Fruit fly (Drosophila melanogaster) whole organism, embryonic: ENCODE measurements around the gene Elal.

Experiments
- ATbp ChIP-seq: fragments of 200-800 bp; sonication (Bioruptor generic); optimal IDR thresholded peaks from 2 replicates; lab custom pipeline; 2017; ENCODE audit warnings: missing biosample characterization, mild to moderate bottlenecking, missing genetic modification characterization, missing genetic modification reagents
- Aef1 ChIP-seq: fragments of 200-800 bp; sonication (Bioruptor generic); IDR thresholded peaks from 3 replicates; pipeline ENCODE4 v1.3.6; 2022; ENCODE audit warnings: missing biosample characterization, missing genetic modification characterization
- Bgb ChIP-seq: fragments of 200-800 bp; sonication (Bioruptor generic); IDR thresholded peaks from 2 replicates; pipeline ENCODE4 v1.3.6; 2022; ENCODE audit warnings: missing biosample characterization, missing genetic modification characterization; ENCODE audit not compliant: partially characterized antibody
- Blimp-1 ChIP-seq: fragments of 200-800 bp; sonication (Bioruptor generic); optimal IDR thresholded peaks from 3 replicates; lab custom pipeline; 2018; ENCODE audit warnings: missing biosample characterization, missing genetic modification characterization, mild to moderate bottlenecking, moderate library complexity, missing genetic modification reagents
- CG14441 ChIP-seq: fragments of 200-800 bp; sonication (Bioruptor generic); IDR thresholded peaks from 2 replicates; pipeline ENCODE4 v1.3.6; 2022; ENCODE audit warnings: missing biosample characterization, missing genetic modification characterization
- CG15696 ChIP-seq: fragments of 200-800 bp; sonication (Bioruptor generic); optimal IDR thresholded peaks from 2 replicates; lab custom pipeline; 2019; ENCODE audit warnings: missing biosample characterization, mild to moderate bottlenecking, missing genetic modification characterization, moderate library complexity
- CG17359 ChIP-seq: fragments of 200-800 bp; sonication (Bioruptor generic); optimal IDR thresholded peaks from 3 replicates; lab custom pipeline; 2018; ENCODE audit warnings: missing biosample characterization, mild to moderate bottlenecking, missing genetic modification characterization, moderate library complexity
- CG32532 ChIP-seq: fragments of 200-800 bp; sonication (Bioruptor generic); IDR thresholded peaks from 2 replicates; pipeline ENCODE4 v1.3.6; 2022; ENCODE audit warnings: missing biosample characterization, missing genetic modification characterization
- CG32767 ChIP-seq: fragments of 200-800 bp; sonication (Bioruptor generic); IDR thresholded peaks from 2 replicates; pipeline ENCODE4 v1.3.6; 2022; ENCODE audit warnings: missing biosample characterization, missing genetic modification characterization
- CG34224 ChIP-seq: fragments of 200-800 bp; sonication (Bioruptor generic); IDR thresholded peaks from 3 replicates; pipeline ENCODE4 v1.3.6; 2022; ENCODE audit warnings: missing biosample characterization, missing genetic modification characterization; ENCODE audit not compliant: partially characterized antibody
- CG34422 ChIP-seq: fragments of 200-800 bp; sonication (Bioruptor generic); IDR thresholded peaks from 3 replicates; pipeline ENCODE4 v1.3.6; 2022; ENCODE audit warnings: missing biosample characterization, missing genetic modification characterization
- CG3726 ChIP-seq: fragments of 200-800 bp; sonication (Bioruptor generic); IDR thresholded peaks from 3 replicates; pipeline ENCODE4, ENCODE4 v1.3.6; 2022; ENCODE audit warnings: missing biosample characterization, missing genetic modification characterization
- CG5953 ChIP-seq: fragments of 200-800 bp; sonication (Bioruptor generic); IDR thresholded peaks from 2 replicates; pipeline ENCODE4 v1.3.6; 2022; ENCODE audit warnings: missing biosample characterization, missing genetic modification characterization
- CG6765 ChIP-seq: fragments of 200-800 bp; sonication (Bioruptor generic); optimal IDR thresholded peaks from 3 replicates; lab custom pipeline; 2017; ENCODE audit warnings: missing biosample characterization, mild to moderate bottlenecking, missing genetic modification characterization
- CG7928 ChIP-seq: fragments of 200-800 bp; sonication (Bioruptor generic); optimal IDR thresholded peaks from 2 replicates; lab custom pipeline; 2017; ENCODE audit warnings: missing biosample characterization, mild to moderate bottlenecking, missing genetic modification characterization
- CG7987 ChIP-seq: fragments of 200-800 bp; sonication (Bioruptor generic); optimal IDR thresholded peaks from 2 replicates; lab custom pipeline; 2018; ENCODE audit warnings: missing biosample characterization, mild to moderate bottlenecking, missing genetic modification characterization, moderate library complexity
- CG8089 ChIP-seq: fragments of 200-800 bp; sonication (Bioruptor generic); optimal IDR thresholded peaks from 3 replicates; lab custom pipeline; 2016; ENCODE audit warnings: missing biosample characterization, missing genetic modification characterization
- CG8290 ChIP-seq, 3 experiments: fragments of 200-800 bp; sonication (Bioruptor generic); optimal IDR thresholded peaks; 2 replicates each; lab custom pipeline; 2016 to 2019; ENCODE audit warnings: missing biosample characterization in 3 of 3, missing genetic modification characterization in 3 of 3, mild to moderate bottlenecking in 2 of 3, moderate library complexity in 1 of 3
- CG8359 ChIP-seq: fragments of 200-800 bp; sonication (Bioruptor generic); optimal IDR thresholded peaks from 2 replicates; lab custom pipeline; 2017; ENCODE audit warnings: missing biosample characterization, mild to moderate bottlenecking, missing genetic modification characterization, borderline replicate concordance
- CG9609 ChIP-seq: fragments of 200-800 bp; sonication (Bioruptor generic); optimal IDR thresholded peaks from 3 replicates; lab custom pipeline; 2016; ENCODE audit warnings: missing biosample characterization, missing genetic modification characterization
- D19A ChIP-seq: fragments of 200-800 bp; optimal IDR thresholded peaks from 3 replicates; lab custom pipeline; 2019; ENCODE audit warnings: missing biosample characterization, mild to moderate bottlenecking, missing genetic modification characterization, moderate library complexity
- D19B ChIP-seq: fragments of 200-800 bp; sonication (Bioruptor generic); optimal IDR thresholded peaks from 2 replicates; lab custom pipeline; 2017; ENCODE audit warnings: missing biosample characterization, mild to moderate bottlenecking, missing genetic modification characterization
- E2f2 ChIP-seq: fragments of 200-800 bp; sonication (Bioruptor generic); IDR thresholded peaks from 2 replicates; pipeline ENCODE4 v1.3.6; 2022; ENCODE audit warnings: missing biosample characterization, missing genetic modification characterization
- HLH3B ChIP-seq: fragments of 200-800 bp; sonication (Bioruptor generic); IDR thresholded peaks from 2 replicates; pipeline ENCODE4 v1.3.6; 2022; ENCODE audit warnings: missing biosample characterization, missing genetic modification characterization
- Hand ChIP-seq: fragments of 200-800 bp; sonication (Bioruptor generic); optimal IDR thresholded peaks from 2 replicates; lab custom pipeline; 2017; ENCODE audit warnings: mild to moderate bottlenecking, missing biosample characterization, missing genetic modification reagents, missing genetic modification characterization
- Hmx ChIP-seq: fragments of 200-800 bp; sonication (Bioruptor generic); optimal IDR thresholded peaks from 2 replicates; lab custom pipeline; 2016; ENCODE audit warnings: missing biosample characterization, missing genetic modification characterization
- Hr3 ChIP-seq: fragments of 200-800 bp; sonication (Bioruptor generic); optimal IDR thresholded peaks from 3 replicates; lab custom pipeline; 2016; ENCODE audit warnings: missing biosample characterization, missing genetic modification characterization
- Lhr ChIP-seq: fragments of 200-800 bp; sonication (Bioruptor generic); optimal IDR thresholded peaks from 3 replicates; lab custom pipeline; 2017; ENCODE audit warnings: mild to moderate bottlenecking, missing biosample characterization, missing genetic modification reagents, missing genetic modification characterization
- Meics ChIP-seq: fragments of 200-800 bp; sonication (Bioruptor generic); optimal IDR thresholded peaks from 2 replicates; lab custom pipeline; 2017; ENCODE audit warnings: missing biosample characterization, mild to moderate bottlenecking, missing genetic modification characterization
- Ssrp ChIP-seq: fragments of 200-800 bp; sonication (Bioruptor generic); optimal IDR thresholded peaks from 2 replicates; lab custom pipeline; 2018; ENCODE audit warnings: missing biosample characterization, mild to moderate bottlenecking, missing genetic modification characterization, moderate library complexity
- TFAM ChIP-seq: fragments of 200-800 bp; sonication (Bioruptor generic); optimal IDR thresholded peaks from 2 replicates; lab custom pipeline; 2017; ENCODE audit warnings: missing biosample characterization, missing genetic modification characterization, inconsistent platforms
- Xbp1 ChIP-seq: fragments of 200-800 bp; sonication (Bioruptor generic); optimal IDR thresholded peaks from 3 replicates; lab custom pipeline; 2016; ENCODE audit warnings: missing biosample characterization, mild to moderate bottlenecking, missing genetic modification characterization
- ab ChIP-seq: fragments of 200-800 bp; sonication (Bioruptor generic); optimal IDR thresholded peaks from 2 replicates; lab custom pipeline; 2016; ENCODE audit warnings: missing biosample characterization, missing genetic modification characterization
- ash1 ChIP-seq: fragments of 200-800 bp; sonication (Bioruptor generic); optimal IDR thresholded peaks from 2 replicates; lab custom pipeline; 2018; ENCODE audit warnings: missing biosample characterization, mild to moderate bottlenecking, missing genetic modification characterization
- cad ChIP-seq: fragments of >200 bp; optimal IDR thresholded peaks from 2 replicates; lab custom pipeline; 2017; ENCODE audit warnings: missing biosample characterization, missing genetic modification characterization
- chn ChIP-seq: fragments of 200-800 bp; sonication (Bioruptor generic); optimal IDR thresholded peaks from 2 replicates; lab custom pipeline; 2016; ENCODE audit warnings: missing biosample characterization, missing genetic modification characterization
- gro ChIP-seq: fragments of 200-800 bp; sonication (Bioruptor generic); optimal IDR thresholded peaks from 2 replicates; lab custom pipeline; 2016; ENCODE audit warnings: missing biosample characterization, missing genetic modification characterization
- ind ChIP-seq: fragments of 200-800 bp; sonication (Bioruptor generic); optimal IDR thresholded peaks from 3 replicates; lab custom pipeline; 2016; ENCODE audit warnings: missing biosample characterization, missing genetic modification characterization
- lmd ChIP-seq: fragments of 200-800 bp; sonication (Bioruptor generic); IDR thresholded peaks from 2 replicates; pipeline ENCODE4 v1.3.6; 2022; ENCODE audit warnings: missing biosample characterization, missing genetic modification characterization
- lov ChIP-seq, 2 experiments: fragments of 200-800 bp in 1 of 2; fragments of >200 bp in 1 of 2; sonication (Bioruptor generic) in 1 of 2; IDR thresholded peaks in 1 of 2; optimal IDR thresholded peaks in 1 of 2; 2 replicates in 1 of 2; 3 replicates in 1 of 2; pipeline versions ENCODE4 v1.3.6 to Lab custom; 2017 to 2022; ENCODE audit warnings: missing biosample characterization in 1 of 2, missing genetic modification characterization in 1 of 2
- mam ChIP-seq: fragments of 200-800 bp; sonication (Bioruptor generic); optimal IDR thresholded peaks from 3 replicates; lab custom pipeline; 2016; ENCODE audit warnings: missing biosample characterization, missing genetic modification characterization
- nau ChIP-seq: fragments of 200-800 bp; sonication (Bioruptor generic); optimal IDR thresholded peaks from 3 replicates; lab custom pipeline; 2017; ENCODE audit warnings: missing biosample characterization, mild to moderate bottlenecking, missing genetic modification characterization, missing genetic modification reagents
- nerfin-2 ChIP-seq: fragments of 200-800 bp; sonication (Bioruptor generic); IDR thresholded peaks from 2 replicates; pipeline ENCODE4 v1.3.6; 2022; ENCODE audit warnings: missing biosample characterization, missing genetic modification characterization; ENCODE audit not compliant: partially characterized antibody
- odd ChIP-seq: fragments of 200-800 bp; sonication (Bioruptor generic); optimal IDR thresholded peaks from 2 replicates; lab custom pipeline; 2017; ENCODE audit warnings: missing biosample characterization, mild to moderate bottlenecking, missing genetic modification characterization
- pho ChIP-seq: fragments of 200-800 bp; sonication (Bioruptor generic); optimal IDR thresholded peaks from 2 replicates; lab custom pipeline; 2016; ENCODE audit warnings: missing biosample characterization, missing genetic modification characterization
- stwl ChIP-seq: fragments of 200-800 bp; sonication (Bioruptor generic); optimal IDR thresholded peaks from 3 replicates; lab custom pipeline; 2018; ENCODE audit warnings: missing biosample characterization, mild to moderate bottlenecking, missing genetic modification characterization, moderate library complexity
- z ChIP-seq: fragments of 200-800 bp; sonication (Bioruptor generic); IDR thresholded peaks from 3 replicates; pipeline ENCODE4 v1.3.6; 2022; ENCODE audit warnings: missing biosample characterization, missing genetic modification characterization

The Elal gene

dm6 chr3R:24875939-24876842, 11.0 kb downstream of the Elal start, which contains the start of gene CG3744 (continued):
- TF ChIP-seq E2f2 (GFP tag; lab: Robert Waterston, UW) (no peak), D19B (GFP tag; lab: Kevin White, UChicago) (peak; percentile 74), CG32532 (peak; percentile 97), D19A (tag; lab: Kevin White, UChicago) (peak; percentile 80), CG8089 (GFP tag; lab: Kevin White, UChicago) (peak; percentile 64), Blimp-1 (GFP tag; lab: Kevin White, UChicago) (peak; percentile 95), Bgb (GFP tag; lab: Robert Waterston, UW) (peak; percentile 95), CG34422 (GFP tag; lab: Robert Waterston, UW) (peak; percentile 94), CG15696 (tag; lab: Kevin White, UChicago) (peak; percentile 91), TFAM (GFP tag; lab: Kevin White, UChicago) (peak; percentile 19), CG5953 (GFP tag; lab: Robert Waterston, UW) (peak; percentile 88), Xbp1 (GFP tag; lab: Kevin White, UChicago) (peak; percentile 94), CG34224 (GFP tag; lab: Robert Waterston, UW) (peak; percentile 88), lov (optimal IDR thresholded peaks at IDR 0.05; lab: Kevin White, UChicago) (no peak), lov (GFP tag; IDR thresholded peaks at IDR 0.05; lab: Robert Waterston, UW) (peak; percentile 93), Hr3 (GFP tag; lab: Kevin White, UChicago) (peak; percentile 92), odd (GFP tag; lab: Kevin White, UChicago) (peak; percentile 50), gro (GFP tag; lab: Kevin White, UChicago) (peak; percentile 57), HLH3B (GFP tag; lab: Robert Waterston, UW) (peak; percentile 92), CG9609 (GFP tag; lab: Kevin White, UChicago) (peak; percentile 77), CG7987 (GFP tag; lab: Kevin White, UChicago) (peak; percentile 52), CG6765 (GFP tag; lab: Kevin White, UChicago) (peak; percentile 61), ATbp (GFP tag; lab: Kevin White, UChicago) (no peak), CG3726 (peak; percentile 84), Meics (GFP tag; lab: Kevin White, UChicago) (peak; percentile 93), chn (peak; percentile 73), cad (GFP tag; lab: Kevin White, UChicago) (no peak), CG8359 (peak; percentile 55), Lhr (GFP tag; lab: Kevin White, UChicago) (peak; percentile 92), mam (GFP tag; lab: Kevin White, UChicago) (peak; percentile 90), nau (GFP tag; lab: Kevin White, UChicago) (no peak), CG32767 (GFP tag; lab: Robert Waterston, UW) (peak; percentile 85), pho (GFP tag; lab: Kevin White, UChicago) (peak; percentile 58), CG17359 (tag; lab: Kevin White, UChicago) (peak; percentile 90), CG8290 (GFP tag; optimal IDR thresholded peaks at IDR 0.05; lab: Kevin White, UChicago) (peak; percentile 83), CG8290 (tag; optimal IDR thresholded peaks at IDR 0.05; lab: Kevin White, UChicago) (peak in 1 of 2 experiments; percentile 17), z (GFP tag; lab: Robert Waterston, UW) (peak; percentile 38; the same call in 1 of the 3 replicates), Hand (GFP tag; lab: Kevin White, UChicago) (peak; percentile 68), lmd (GFP tag; lab: Robert Waterston, UW) (peak; percentile 93), Hmx (no peak), ind (peak; percentile 93), ash1 (GFP tag; lab: Kevin White, UChicago) (peak; percentile 70), CG14441 (peak; percentile 94), stwl (tag; lab: Kevin White, UChicago) (peak; percentile 29), ab (GFP tag; lab: Kevin White, UChicago) (peak; percentile 66), nerfin-2 (GFP tag; lab: Robert Waterston, UW) (peak; percentile 65), Aef1 (GFP tag; lab: Robert Waterston, UW) (peak; percentile 92), Ssrp (tag; lab: Kevin White, UChicago) (peak; percentile 88), CG7928 (GFP tag; lab: Kevin White, UChicago) (peak; percentile 63)
